Fruit fly (Drosophila melanogaster) whole organism, embryonic: ENCODE measurements around the gene Tbca.

Experiments
- Atf6 ChIP-seq: fragments of 200-800 bp; sonication (Bioruptor generic); IDR thresholded peaks from 2 replicates; pipeline ENCODE4 v1.3.6; 2022; ENCODE audit warnings: missing biosample characterization, missing genetic modification characterization
- Bteb2 ChIP-seq: fragments of 200-800 bp; sonication (Bioruptor generic); optimal IDR thresholded peaks from 2 replicates; lab custom pipeline; 2016; ENCODE audit warnings: missing biosample characterization, missing genetic modification characterization
- C15 ChIP-seq: fragments of 200-800 bp; sonication (Bioruptor generic); IDR thresholded peaks from 3 replicates; pipeline ENCODE4 v1.3.6; 2022; ENCODE audit warnings: missing biosample characterization, missing genetic modification characterization
- CG10274 ChIP-seq: fragments of 200-800 bp; sonication (Bioruptor generic); optimal IDR thresholded peaks from 3 replicates; lab custom pipeline; 2017; ENCODE audit warnings: missing biosample characterization, mild to moderate bottlenecking, missing genetic modification characterization
- CG12104 ChIP-seq: fragments of 200-800 bp; sonication (Bioruptor generic); optimal IDR thresholded peaks from 3 replicates; lab custom pipeline; 2016; ENCODE audit warnings: missing biosample characterization, missing genetic modification characterization
- CG1233 ChIP-seq: fragments of 200-800 bp; sonication (Bioruptor generic); optimal IDR thresholded peaks from 4 replicates; lab custom pipeline; 2018; ENCODE audit warnings: missing biosample characterization, mild to moderate bottlenecking, missing genetic modification characterization
- CG13894 ChIP-seq: fragments of 200-800 bp; sonication (Bioruptor generic); optimal IDR thresholded peaks from 3 replicates; lab custom pipeline; 2018; ENCODE audit warnings: missing biosample characterization, mild to moderate bottlenecking, missing genetic modification characterization, moderate library complexity
- CG14441 ChIP-seq: fragments of 200-800 bp; sonication (Bioruptor generic); IDR thresholded peaks from 2 replicates; pipeline ENCODE4 v1.3.6; 2022; ENCODE audit warnings: missing biosample characterization, missing genetic modification characterization
- CG16779 ChIP-seq: fragments of 200-800 bp; sonication (Bioruptor generic); IDR thresholded peaks from 2 replicates; pipeline ENCODE4 v1.3.6; 2022; ENCODE audit warnings: missing biosample characterization, missing genetic modification characterization
- CG32772 ChIP-seq: fragments of 200-800 bp; sonication (Bioruptor generic); IDR thresholded peaks from 2 replicates; pipeline ENCODE4 v1.3.6; 2022; ENCODE audit warnings: missing biosample characterization, missing genetic modification characterization
- CG34224 ChIP-seq: fragments of 200-800 bp; sonication (Bioruptor generic); IDR thresholded peaks from 3 replicates; pipeline ENCODE4 v1.3.6; 2022; ENCODE audit warnings: missing biosample characterization, missing genetic modification characterization; ENCODE audit not compliant: partially characterized antibody
- CG4820 ChIP-seq: fragments of 200-800 bp; sonication (Bioruptor generic); optimal IDR thresholded peaks from 3 replicates; lab custom pipeline; 2016; ENCODE audit warnings: missing biosample characterization, missing genetic modification characterization
- CG5245 ChIP-seq: fragments of 200-800 bp; sonication (Bioruptor generic); optimal IDR thresholded peaks from 3 replicates; lab custom pipeline; 2016; ENCODE audit warnings: missing biosample characterization, missing genetic modification characterization
- CG6765 ChIP-seq: fragments of 200-800 bp; sonication (Bioruptor generic); optimal IDR thresholded peaks from 3 replicates; lab custom pipeline; 2017; ENCODE audit warnings: missing biosample characterization, mild to moderate bottlenecking, missing genetic modification characterization
- CG7271 ChIP-seq: fragments of 200-800 bp; sonication (Bioruptor generic); optimal IDR thresholded peaks from 2 replicates; lab custom pipeline; 2018; ENCODE audit warnings: missing biosample characterization, mild to moderate bottlenecking, missing genetic modification characterization, moderate library complexity
- CG7357 ChIP-seq: fragments of 200-800 bp; sonication (Bioruptor generic); IDR thresholded peaks from 3 replicates; pipeline ENCODE4 v1.3.6; 2022; ENCODE audit warnings: missing biosample characterization, missing genetic modification characterization
- CG9797 ChIP-seq: fragments of 200-800 bp; sonication (Bioruptor generic); optimal IDR thresholded peaks from 3 replicates; lab custom pipeline; 2018; ENCODE audit warnings: missing biosample characterization, mild to moderate bottlenecking, missing genetic modification characterization
- CG9876 ChIP-seq: fragments of 200-800 bp; sonication (Bioruptor generic); optimal IDR thresholded peaks from 2 replicates; lab custom pipeline; 2016; ENCODE audit warnings: missing biosample characterization, missing genetic modification characterization
- ERR ChIP-seq: fragments of 200-800 bp; sonication (Bioruptor generic); optimal IDR thresholded peaks from 2 replicates; lab custom pipeline; 2016; ENCODE audit warnings: missing biosample characterization, missing genetic modification characterization
- Hr39 ChIP-seq: fragments of >200 bp; optimal IDR thresholded peaks from 2 replicates; lab custom pipeline; 2017
- Hr78 ChIP-seq, 2 experiments: fragments of 200-800 bp in 1 of 2; fragments of >200 bp in 1 of 2; sonication (Bioruptor generic) in 1 of 2; optimal IDR thresholded peaks; 2 replicates each; lab custom pipeline; 2017 to 2019; ENCODE audit warnings: missing biosample characterization in 2 of 2, missing genetic modification characterization in 2 of 2, mild to moderate bottlenecking in 1 of 2, moderate library complexity in 1 of 2
- NK7.1 ChIP-seq: fragments of 200-800 bp; sonication (Bioruptor generic); optimal IDR thresholded peaks from 3 replicates; lab custom pipeline; 2016; ENCODE audit warnings: missing biosample characterization, missing genetic modification characterization
- Sin3A ChIP-seq: fragments of >200 bp; optimal IDR thresholded peaks from 2 replicates; lab custom pipeline; 2018
- Ssrp ChIP-seq: fragments of 200-800 bp; sonication (Bioruptor generic); optimal IDR thresholded peaks from 2 replicates; lab custom pipeline; 2018; ENCODE audit warnings: missing biosample characterization, mild to moderate bottlenecking, missing genetic modification characterization, moderate library complexity
- Stat92E ChIP-seq, 3 experiments: fragments of >200 bp in 2 of 3; fragments of 200-800 bp in 1 of 3; sonication (Bioruptor generic) in 1 of 3; optimal IDR thresholded peaks; 2 replicates each; lab custom pipeline; 2017 to 2019; ENCODE audit warnings: missing biosample characterization in 3 of 3, missing genetic modification characterization in 3 of 3, mild to moderate bottlenecking in 1 of 3, moderate library complexity in 1 of 3
- Tbp ChIP-seq: fragments of >200 bp; optimal IDR thresholded peaks from 2 replicates; lab custom pipeline; 2018; ENCODE audit warnings: missing biosample characterization, missing genetic modification characterization
- Trl ChIP-seq, 3 experiments: fragments of >200 bp in 2 of 3; fragments of 200-800 bp in 1 of 3; sonication (Bioruptor generic) in 1 of 3; optimal IDR thresholded peaks; 2 replicates in 1 of 3; 3 replicates in 2 of 3; lab custom pipeline; 2016 to 2017; ENCODE audit warnings: missing biosample characterization in 1 of 3, missing genetic modification characterization in 1 of 3
- al ChIP-seq: fragments of 200-800 bp; sonication (Bioruptor generic); IDR thresholded peaks from 2 replicates; pipeline ENCODE4 v1.3.6; 2022; ENCODE audit warnings: missing biosample characterization, missing genetic modification characterization
- ato ChIP-seq: fragments of 200-800 bp; sonication (Bioruptor generic); IDR thresholded peaks from 2 replicates; pipeline ENCODE4 v1.3.6; 2022; ENCODE audit warnings: missing biosample characterization, missing genetic modification characterization; ENCODE audit not compliant: partially characterized antibody
- cg ChIP-seq: fragments of 200-800 bp; sonication (Bioruptor generic); optimal IDR thresholded peaks from 3 replicates; lab custom pipeline; 2019; ENCODE audit warnings: missing biosample characterization, mild to moderate bottlenecking, missing genetic modification characterization, moderate library complexity
- cwo ChIP-seq: fragments of 200-800 bp; sonication (Bioruptor generic); optimal IDR thresholded peaks from 3 replicates; lab custom pipeline; 2017; ENCODE audit warnings: missing biosample characterization, missing genetic modification characterization, mild to moderate bottlenecking, moderate library complexity, missing genetic modification reagents
- fd64A ChIP-seq: fragments of 200-800 bp; sonication (Bioruptor generic); optimal IDR thresholded peaks from 3 replicates; lab custom pipeline; 2018; ENCODE audit warnings: missing biosample characterization, mild to moderate bottlenecking, missing genetic modification characterization
- fd96Cb ChIP-seq: fragments of 200-800 bp; sonication (Bioruptor generic); optimal IDR thresholded peaks from 2 replicates; lab custom pipeline; 2018; ENCODE audit warnings: missing biosample characterization, mild to moderate bottlenecking, missing genetic modification characterization, moderate library complexity
- gcm2 ChIP-seq: fragments of 200-800 bp; sonication (Bioruptor generic); optimal IDR thresholded peaks from 2 replicates; lab custom pipeline; 2016; ENCODE audit warnings: missing biosample characterization, missing genetic modification characterization
- her ChIP-seq: fragments of 200-800 bp; sonication (Bioruptor generic); optimal IDR thresholded peaks from 2 replicates; lab custom pipeline; 2016; ENCODE audit warnings: missing biosample characterization, missing genetic modification characterization
- hkb ChIP-seq, 2 experiments: fragments of 200-800 bp in 1 of 2; fragments of >200 bp in 1 of 2; sonication (Bioruptor generic) in 1 of 2; IDR thresholded peaks in 1 of 2; optimal IDR thresholded peaks in 1 of 2; 2 replicates each; pipeline versions ENCODE4 v1.3.6 to Lab custom; 2017 to 2022; ENCODE audit warnings: missing biosample characterization in 1 of 2, missing genetic modification characterization in 1 of 2
- knrl ChIP-seq: fragments of 200-800 bp; sonication (Bioruptor generic); IDR thresholded peaks from 3 replicates; pipeline ENCODE4 v1.3.6; 2022; ENCODE audit warnings: missing biosample characterization, missing genetic modification characterization; ENCODE audit not compliant: partially characterized antibody
- lbe ChIP-seq: fragments of 200-800 bp; sonication (Bioruptor generic); optimal IDR thresholded peaks from 2 replicates; lab custom pipeline; 2016; ENCODE audit warnings: missing biosample characterization, mild to moderate bottlenecking, missing genetic modification characterization
- nmo ChIP-seq: fragments of 200-800 bp; sonication (Bioruptor generic); optimal IDR thresholded peaks from 2 replicates; lab custom pipeline; 2018; ENCODE audit warnings: missing biosample characterization, mild to moderate bottlenecking, missing genetic modification characterization, moderate library complexity
- slou ChIP-seq: fragments of 200-800 bp; sonication (Bioruptor generic); optimal IDR thresholded peaks from 3 replicates; lab custom pipeline; 2016; ENCODE audit warnings: missing biosample characterization, missing genetic modification characterization
- tgo ChIP-seq: fragments of 200-800 bp; sonication (Bioruptor generic); IDR thresholded peaks from 3 replicates; pipeline ENCODE4 v1.3.6; 2022; ENCODE audit warnings: missing biosample characterization, missing genetic modification characterization
- tin ChIP-seq: fragments of 200-800 bp; sonication (Bioruptor generic); optimal IDR thresholded peaks from 3 replicates; lab custom pipeline; 2016; ENCODE audit warnings: missing biosample characterization, missing genetic modification characterization
- twi ChIP-seq: fragments of 200-800 bp; optimal IDR thresholded peaks from 2 replicates; lab custom pipeline; 2019; ENCODE audit warnings: missing biosample characterization, mild to moderate bottlenecking, missing genetic modification characterization, moderate library complexity
- unc-4 ChIP-seq: fragments of 200-800 bp; sonication (Bioruptor generic); IDR thresholded peaks from 2 replicates; pipeline ENCODE4 v1.3.6; 2022; ENCODE audit warnings: missing biosample characterization, missing genetic modification characterization; ENCODE audit not compliant: partially characterized antibody
- wek ChIP-seq: fragments of 200-800 bp; sonication (Bioruptor generic); optimal IDR thresholded peaks from 3 replicates; lab custom pipeline; 2018; ENCODE audit warnings: missing biosample characterization, mild to moderate bottlenecking, missing genetic modification characterization, moderate library complexity
- z ChIP-seq: fragments of 200-800 bp; sonication (Bioruptor generic); IDR thresholded peaks from 3 replicates; pipeline ENCODE4 v1.3.6; 2022; ENCODE audit warnings: missing biosample characterization, missing genetic modification characterization

Gene Tbca

DNA sequence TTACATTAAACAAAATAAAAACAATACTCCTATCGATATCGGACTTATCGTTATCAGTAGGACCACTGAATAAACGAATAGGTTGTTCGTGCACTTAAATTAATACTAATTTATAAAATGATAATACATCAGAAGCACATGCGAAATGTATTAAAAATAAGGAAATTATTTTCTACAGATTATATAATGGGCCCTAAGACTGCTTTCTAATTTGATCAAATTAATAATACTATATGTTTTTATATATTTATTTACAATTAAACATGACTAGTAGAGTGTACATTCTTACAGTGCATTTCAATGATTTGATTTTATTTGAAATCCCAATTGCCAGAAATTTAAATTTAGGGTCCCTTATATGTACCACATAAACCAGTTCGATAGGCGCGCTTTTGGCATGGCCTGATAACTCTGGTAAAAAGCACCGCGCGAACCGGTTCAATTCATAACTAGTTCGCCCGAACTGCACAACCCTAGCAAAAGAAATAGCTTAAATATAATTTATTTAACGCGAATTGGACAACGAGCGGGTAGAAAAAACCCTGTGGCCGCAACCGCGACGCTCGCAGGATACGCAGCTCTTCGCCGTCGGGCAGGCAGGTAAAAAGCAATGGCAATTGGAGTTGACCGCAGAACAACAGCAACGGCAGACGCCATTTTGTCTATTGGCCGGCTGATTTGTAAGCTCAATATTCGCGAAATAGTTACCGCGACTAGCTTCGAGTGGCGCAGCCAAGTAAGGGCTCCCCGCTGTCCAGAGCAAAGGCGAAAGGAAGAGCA, 33.5 kb downstream of the Tbca start, which contains the start of the genes CG2126 and faf (continued):
- TF ChIP-seq CG9797 (GFP tag; lab: Kevin White, UChicago) (peak; percentile 30), Tbp (GFP tag; lab: Kevin White, UChicago) (no peak), CG7271 (peak; percentile 46), C15 (GFP tag; lab: Robert Waterston, UW) (0 out of 3 replicates have a peak, but pooled peaks have one; percentile 65), Stat92E (GFP tag; optimal IDR thresholded peaks at IDR 0.05; lab: Kevin White, UChicago) (no peak), Sin3A (lab: Kevin White, UChicago) (peak; percentile 17), CG12104 (GFP tag; lab: Kevin White, UChicago) (peak; percentile 75), CG34224 (peak; percentile 51; the same call in 2 of the 3 replicates), Trl (optimal IDR thresholded peaks at IDR 0.05; lab: Kevin White, UChicago) (no peak), Trl (GFP tag; optimal IDR thresholded peaks at IDR 0.05; lab: Kevin White, UChicago) (peak; percentile 49), z (no peak), wek (GFP tag; lab: Kevin White, UChicago) (no peak), CG5245 (peak; percentile 70), tin (GFP tag; lab: Kevin White, UChicago) (peak; percentile 82), al (GFP tag; lab: Robert Waterston, UW) (peak; percentile 70), lbe (GFP tag; lab: Kevin White, UChicago) (peak; percentile 55), CG16779 (no peak), Hr78 (GFP tag; optimal IDR thresholded peaks at IDR 0.05; lab: Kevin White, UChicago) (no peak)

dm6 chr3R:31777482-31778165, 34.3 kb downstream of the Tbca start:
- TF ChIP-seq nmo (GFP tag; lab: Kevin White, UChicago) (no peak), z (peak; percentile 85), slou (GFP tag; lab: Kevin White, UChicago) (no peak), Atf6 (GFP tag; lab: Robert Waterston, UW) (0 out of 2 replicates have a peak, but pooled peaks have one; percentile 14), Ssrp (no peak), ato (no peak), CG9876 (GFP tag; lab: Kevin White, UChicago) (no peak), CG1233 (GFP tag; lab: Kevin White, UChicago) (peak; percentile 21), CG13894 (tag; lab: Kevin White, UChicago) (no peak), cwo (no peak), hkb (optimal IDR thresholded peaks at IDR 0.05; lab: Kevin White, UChicago) (no peak), hkb (GFP tag; IDR thresholded peaks at IDR 0.05; lab: Robert Waterston, UW) (peak; percentile 11; the same call in 1 of the 2 replicates), cg (peak; percentile 79), CG6765 (GFP tag; lab: Kevin White, UChicago) (peak; percentile 21), Trl (optimal IDR thresholded peaks at IDR 0.05; lab: Kevin White, UChicago) (peak; percentile 70 to 95), Trl (GFP tag; optimal IDR thresholded peaks at IDR 0.05; lab: Kevin White, UChicago) (no peak), Hr39 (lab: Kevin White, UChicago) (no peak), CG14441 (GFP tag; lab: Robert Waterston, UW) (no peak), knrl (GFP tag; lab: Robert Waterston, UW) (no peak), CG32772 (GFP tag; lab: Robert Waterston, UW) (no peak), tgo (GFP tag; lab: Robert Waterston, UW) (no peak), ERR (GFP tag; lab: Kevin White, UChicago) (no peak), CG4820 (no peak), fd64A (GFP tag; lab: Kevin White, UChicago) (no peak), CG10274 (GFP tag; lab: Kevin White, UChicago) (no peak), twi (tag; lab: Kevin White, UChicago) (no peak), gcm2 (GFP tag; lab: Kevin White, UChicago) (no peak), Bteb2 (GFP tag; lab: Kevin White, UChicago) (no peak), unc-4 (GFP tag; lab: Robert Waterston, UW) (no peak), NK7.1 (GFP tag; lab: Kevin White, UChicago) (no peak), her (GFP tag; lab: Kevin White, UChicago) (no peak), fd96Cb (tag; lab: Kevin White, UChicago) (no peak), CG7357 (GFP tag; lab: Robert Waterston, UW) (no peak)
